Worm (Caenorhabditis elegans): ENCODE data around the gene Y48B6A.13.

Gene Y48B6A.13

ce11 chrII:14244457-14245254 lies 18.6 kb upstream of the Y48B6A.13 start (continued):
- TF ChIP-seq xnd-1 (tag; optimal IDR thresholded peaks at IDR 0.05) (peak; percentile 100), snpc-3.4 (tag; optimal IDR thresholded peaks at IDR 0.05) (peak; percentile 84), C17E4.6 (GFP tag; IDR thresholded peaks at IDR 0.05) (no peak), dpl-1 (GFP tag; optimal IDR thresholded peaks at IDR 0.05) (peak; percentile 65), hmg-1.2 (GFP tag; IDR thresholded peaks at IDR 0.05) (peak; percentile 95), sdz-38 (tag; optimal IDR thresholded peaks at IDR 0.05) (no peak), hmg-20 (GFP tag; IDR thresholded peaks at IDR 0.05) (0 out of 2 replicates have a peak, but pooled peaks have one; percentile 7), ztf-22 (GFP tag; optimal IDR thresholded peaks at IDR 0.05) (no peak), nhr-90 (tag; optimal IDR thresholded peaks at IDR 0.05) (no peak), snpc-4 (GFP tag; optimal IDR thresholded peaks at IDR 0.05) (no peak), snpc-4 (tag; optimal IDR thresholded peaks at IDR 0.05) (peak in 2 of 4 experiments; percentile 17 to 60), Y53F4B.3 (GFP tag; IDR thresholded peaks at IDR 0.05) (peak; percentile 56), tbp1 (GFP tag; optimal IDR thresholded peaks at IDR 0.05) (peak; percentile 53), F55B11.4 (tag; optimal IDR thresholded peaks at IDR 0.05; ENCODE audit: borderline replicate concordance, insufficient read depth) (no peak), madf-3 (GFP tag; IDR thresholded peaks at IDR 0.05) (0 out of 2 replicates have a peak, but pooled peaks have one; percentile 73), aptf-3 (GFP tag; IDR thresholded peaks at IDR 0.05) (no peak), ets-4 (GFP tag; optimal IDR thresholded peaks at IDR 0.05) (no peak), nhr-80 (tag; optimal IDR thresholded peaks at IDR 0.05) (peak; percentile 28), ceh-91 (GFP tag; IDR thresholded peaks at IDR 0.05) (peak; percentile 93), hrde-1 (tag; optimal IDR thresholded peaks at IDR 0.05; ENCODE audit: borderline replicate concordance) (peak; percentile 38), F39B2.1 (GFP tag; IDR thresholded peaks at IDR 0.05) (no peak), rcor-1 (GFP tag; IDR thresholded peaks at IDR 0.05) (peak; percentile 82), tlf-1 (GFP tag; optimal IDR thresholded peaks at IDR 0.05) (peak; percentile 73), hsf-1 (GFP tag; IDR thresholded peaks at IDR 0.05) (peak; percentile 77), nhr-27 (tag; optimal IDR thresholded peaks at IDR 0.05) (no peak), snpc-1.3 (tag; optimal IDR thresholded peaks at IDR 0.05; ENCODE audit: insufficient read depth) (peak; percentile 86), B0261.1 (tag; optimal IDR thresholded peaks at IDR 0.05) (no peak), unc-130 (GFP tag; optimal IDR thresholded peaks at IDR 0.05) (peak; percentile 31), F49E8.2 (tag; optimal IDR thresholded peaks at IDR 0.05; ENCODE audit: insufficient read depth) (peak; percentile 65), ekl-4 (GFP tag; IDR thresholded peaks at IDR 0.05) (peak; percentile 74), cebp-1 (GFP tag; IDR thresholded peaks at IDR 0.05) (no peak), cebp-1 (tag; optimal IDR thresholded peaks at IDR 0.05) (peak; percentile 44), efl-1 (GFP tag; optimal IDR thresholded peaks at IDR 0.05) (peak; percentile 68), F33H1.4 (GFP tag; IDR thresholded peaks at IDR 0.05) (peak; percentile 99), attf-6 (GFP tag; IDR thresholded peaks at IDR 0.05) (peak; percentile 75), F23B12.7 (tag; optimal IDR thresholded peaks at IDR 0.05; ENCODE audit: insufficient read depth) (no peak), ceh-100 (GFP tag; IDR thresholded peaks at IDR 0.05) (peak; percentile 68), F22D6.2 (tag; optimal IDR thresholded peaks at IDR 0.05) (no peak), aptf-2 (GFP tag; conservative IDR thresholded peaks at IDR 0.05) (no peak), mcd-1 (GFP tag; IDR thresholded peaks at IDR 0.05) (peak; percentile 73), ztf-3 (GFP tag; optimal IDR thresholded peaks at IDR 0.05) (no peak), madf-8 (GFP tag; conservative IDR thresholded peaks at IDR 0.05) (peak; percentile 97), madf-10 (tag; optimal IDR thresholded peaks at IDR 0.05) (no peak), fkh-3 (tag; optimal IDR thresholded peaks at IDR 0.05) (no peak), D2030.7 (GFP tag; IDR thresholded peaks at IDR 0.05) (peak; percentile 94), ccch-3 (GFP tag; optimal IDR thresholded peaks at IDR 0.05) (no peak), ztf-18 (tag; optimal IDR thresholded peaks at IDR 0.05) (peak; percentile 70)
